Worm (Caenorhabditis elegans) whole organism, L1 larva: ENCODE measurements around the gene fic-1.

Source experiments
- C16A3.4 ChIP-seq: fragments of 150-350 bp; optimal IDR thresholded peaks from 2 replicates; lab custom pipeline; 2014; ENCODE audit warnings: missing biosample characterization, missing genetic modification characterization
- C34B4.2 ChIP-seq: sonication (generic microtip); optimal IDR thresholded peaks from 2 replicates; lab custom pipeline; 2017; ENCODE audit warnings: mild to moderate bottlenecking, missing genetic modification characterization, missing compliant biosample characterization
- F16B12.6 ChIP-seq: fragments of 150-350 bp; optimal IDR thresholded peaks from 2 replicates; lab custom pipeline; 2014; ENCODE audit warnings: missing biosample characterization, missing genetic modification characterization
- Y116A8C.19 ChIP-seq: sonication (generic microtip); optimal IDR thresholded peaks from 2 replicates; lab custom pipeline; 2016; ENCODE audit warnings: missing compliant biosample characterization, missing genetic modification characterization, borderline replicate concordance
- aha-1 ChIP-seq: fragments of 150-350 bp; optimal IDR thresholded peaks from 2 replicates; lab custom pipeline; 2014; ENCODE audit warnings: missing biosample characterization, missing genetic modification characterization
- aly-2 ChIP-seq: fragments of 150-350 bp; optimal IDR thresholded peaks from 2 replicates; lab custom pipeline; 2014; ENCODE audit warnings: missing biosample characterization, missing genetic modification characterization
- ama-1 ChIP-seq: fragments of 150-350 bp; optimal IDR thresholded peaks from 2 replicates; lab custom pipeline; 2014
- ceh-8 ChIP-seq: fragments of 200-800 bp; sonication (Bioruptor generic); optimal IDR thresholded peaks from 2 replicates; lab custom pipeline; 2018; ENCODE audit warnings: mild to moderate bottlenecking, missing genetic modification characterization, moderate library complexity, missing compliant biosample characterization
- ceh-82 ChIP-seq, 3 experiments: fragments of 150-350 bp in 1 of 3; sonication (generic microtip) in 2 of 3; optimal IDR thresholded peaks; 2 replicates each; lab custom pipeline; 2014 to 2017; ENCODE audit warnings: missing biosample characterization in 3 of 3, missing genetic modification characterization in 3 of 3
- ceh-88 ChIP-seq: fragments of 200-800 bp; sonication (Bioruptor generic); IDR thresholded peaks from 2 replicates; pipeline ENCODE4 v1.3.6; 2022; ENCODE audit warnings: missing genetic modification characterization, missing compliant biosample characterization
- dsc-1 ChIP-seq: sonication (generic microtip); optimal IDR thresholded peaks from 2 replicates; lab custom pipeline; 2016; ENCODE audit warnings: mild to moderate bottlenecking, missing genetic modification characterization, missing compliant biosample characterization
- efl-1 ChIP-seq, 4 experiments: fragments of 150-350 bp; optimal IDR thresholded peaks in 3 of 4; peaks in 1 of 4; 1 replicate in 1 of 4; 2 replicates in 3 of 4; lab custom pipeline; 2014; ENCODE audit warnings: missing biosample characterization in 2 of 4, missing genetic modification characterization in 2 of 4, missing genetic modification reagents in 2 of 4
- efl-3 ChIP-seq: fragments of 200-800 bp; sonication (Bioruptor generic); optimal IDR thresholded peaks from 2 replicates; lab custom pipeline; 2018; ENCODE audit warnings: mild to moderate bottlenecking, missing genetic modification characterization, missing compliant biosample characterization
- egl-13 ChIP-seq: sonication (generic microtip); optimal IDR thresholded peaks from 2 replicates; lab custom pipeline; 2016; ENCODE audit warnings: missing genotype, missing genetic modification reagents, missing genetic modification characterization, missing compliant biosample characterization
- egl-27 ChIP-seq, 2 experiments: fragments of 150-350 bp in 1 of 2; sonication (generic microtip); optimal IDR thresholded peaks; 3 replicates each; lab custom pipeline; 2017 to 2018; ENCODE audit warnings: missing biosample characterization in 2 of 2, missing genetic modification characterization in 2 of 2, missing genetic modification reagents in 2 of 2
- elt-2 ChIP-seq: sonication (generic microtip); optimal IDR thresholded peaks from 2 replicates; lab custom pipeline; 2016; ENCODE audit warnings: missing genetic modification characterization, mild to moderate bottlenecking, inconsistent platforms, missing compliant biosample characterization, missing genetic modification reagents
- ets-5 ChIP-seq: fragments of 200-800 bp; sonication (Bioruptor generic); IDR thresholded peaks from 2 replicates; pipeline ENCODE4 v1.3.6; 2022; ENCODE audit warnings: missing genetic modification characterization, missing compliant biosample characterization
- fkh-10 ChIP-seq: sonication (generic microtip); optimal IDR thresholded peaks from 2 replicates; lab custom pipeline; 2017; ENCODE audit warnings: missing biosample characterization, missing genetic modification reagents, missing genetic modification characterization
- fos-1 ChIP-seq: fragments of 150-350 bp; optimal IDR thresholded peaks from 2 replicates; lab custom pipeline; 2014; ENCODE audit warnings: missing biosample characterization, missing genetic modification characterization
- hlh-17 ChIP-seq: fragments of 200-800 bp; sonication (Bioruptor generic); optimal IDR thresholded peaks from 2 replicates; lab custom pipeline; 2018; ENCODE audit warnings: missing genetic modification characterization, mild to moderate bottlenecking, missing compliant biosample characterization, moderate library complexity, borderline replicate concordance
- hlh-4 ChIP-seq: sonication (generic microtip); optimal IDR thresholded peaks from 2 replicates; lab custom pipeline; 2016; ENCODE audit warnings: mild to moderate bottlenecking, missing genetic modification characterization, missing compliant biosample characterization
- hpl-2 ChIP-seq: fragments of 150-350 bp; optimal IDR thresholded peaks from 2 replicates; lab custom pipeline; 2014; ENCODE audit warnings: missing biosample characterization, missing genetic modification reagents, missing genetic modification characterization
- irx-1 ChIP-seq: sonication (generic microtip); optimal IDR thresholded peaks from 2 replicates; lab custom pipeline; 2016; ENCODE audit warnings: missing genetic modification characterization, missing compliant biosample characterization
- isw-1 ChIP-seq: fragments of 200-800 bp; sonication (Bioruptor generic); IDR thresholded peaks from 2 replicates; pipeline ENCODE4 v1.3.6; 2022; ENCODE audit warnings: missing genetic modification characterization, missing compliant biosample characterization
- lin-15B ChIP-seq: fragments of 150-350 bp; sonication (generic microtip); optimal IDR thresholded peaks from 3 replicates; lab custom pipeline; 2014; ENCODE audit warnings: missing biosample characterization, missing genetic modification characterization
- lin-35 ChIP-seq, 2 experiments: fragments of 150-350 bp; optimal IDR thresholded peaks; 2 replicates each; lab custom pipeline; 2014; ENCODE audit warnings: missing biosample characterization in 2 of 2, missing genetic modification characterization in 2 of 2, missing genetic modification reagents in 2 of 2
- lir-3 ChIP-seq: sonication (generic microtip); optimal IDR thresholded peaks from 2 replicates; lab custom pipeline; 2016; ENCODE audit warnings: mild to moderate bottlenecking, missing genetic modification characterization, moderate library complexity, missing compliant biosample characterization; ENCODE audit not compliant: poor library complexity
- mab-9 ChIP-seq: fragments of 200-800 bp; sonication (Bioruptor generic); IDR thresholded peaks from 2 replicates; pipeline ENCODE4 v1.3.6; 2022; ENCODE audit warnings: missing genetic modification reagents, missing genetic modification characterization, missing compliant biosample characterization
- mdl-1 ChIP-seq, 2 experiments: fragments of 150-350 bp; optimal IDR thresholded peaks; 2 replicates each; lab custom pipeline; 2014 to 2017; ENCODE audit warnings: missing biosample characterization in 2 of 2, missing genetic modification characterization in 2 of 2, inconsistent platforms in 1 of 2
- mef-2 ChIP-seq: fragments of 150-350 bp; optimal IDR thresholded peaks from 2 replicates; lab custom pipeline; 2014; ENCODE audit warnings: missing biosample characterization, missing genetic modification characterization
- nhr-11 ChIP-seq: fragments of 150-350 bp; optimal IDR thresholded peaks from 2 replicates; lab custom pipeline; 2014; ENCODE audit warnings: missing biosample characterization, missing genetic modification characterization
- nhr-12 ChIP-seq: sonication (generic microtip); optimal IDR thresholded peaks from 2 replicates; lab custom pipeline; 2017; ENCODE audit warnings: missing biosample characterization, missing genetic modification characterization
- nhr-19 ChIP-seq: fragments of 200-800 bp; sonication (Bioruptor generic); conservative IDR thresholded peaks from 2 replicates; pipeline ENCODE4 v1.3.6; 2022; ENCODE audit warnings: missing genetic modification characterization, missing compliant biosample characterization
- nhr-20 ChIP-seq: sonication (generic microtip); optimal IDR thresholded peaks from 2 replicates; lab custom pipeline; 2016; ENCODE audit warnings: mild to moderate bottlenecking, missing genetic modification characterization, missing compliant biosample characterization
- nhr-76 ChIP-seq: sonication (generic microtip); optimal IDR thresholded peaks from 2 replicates; lab custom pipeline; 2017; ENCODE audit warnings: missing biosample characterization, missing genetic modification characterization
- nhr-77 ChIP-seq: fragments of 150-350 bp; optimal IDR thresholded peaks from 2 replicates; lab custom pipeline; 2014; ENCODE audit warnings: missing biosample characterization, missing genetic modification characterization
- nhr-85 ChIP-seq: sonication (generic microtip); peaks from one replicate; lab custom pipeline; 2016; ENCODE audit warnings: missing genetic modification characterization, inconsistent platforms, missing compliant biosample characterization
- nhr-90 ChIP-seq: sonication (generic microtip); optimal IDR thresholded peaks from 2 replicates; lab custom pipeline; 2016; ENCODE audit warnings: mild to moderate bottlenecking, missing genetic modification characterization, missing compliant biosample characterization; ENCODE audit not compliant: poor library complexity
- pag-3 ChIP-seq: sonication (generic microtip); optimal IDR thresholded peaks from 2 replicates; lab custom pipeline; 2017; ENCODE audit warnings: missing genetic modification characterization, mild to moderate bottlenecking, missing compliant biosample characterization, antibody characterized with exemption, borderline replicate concordance; ENCODE audit not compliant: insufficient read depth
- pax-3 ChIP-seq: fragments of 200-800 bp; sonication (Bioruptor generic); optimal IDR thresholded peaks from 2 replicates; lab custom pipeline; 2018; ENCODE audit warnings: mild to moderate bottlenecking, missing genetic modification characterization, moderate library complexity, missing compliant biosample characterization
- pqm-1 ChIP-seq: sonication (generic microtip); optimal IDR thresholded peaks from 3 replicates; lab custom pipeline; 2017; ENCODE audit warnings: missing biosample characterization, missing genetic modification characterization
- skn-1 ChIP-seq: fragments of 150-350 bp; optimal IDR thresholded peaks from 2 replicates; lab custom pipeline; 2014; ENCODE audit warnings: missing biosample characterization, missing genetic modification characterization
- snpc-4 ChIP-seq: fragments of 150-350 bp; optimal IDR thresholded peaks from 2 replicates; lab custom pipeline; 2014; ENCODE audit warnings: missing biosample characterization, missing genetic modification characterization
- sox-4 ChIP-seq: sonication (generic microtip); optimal IDR thresholded peaks from 2 replicates; lab custom pipeline; 2016; ENCODE audit warnings: missing genetic modification characterization, missing compliant biosample characterization
- tlp-1 ChIP-seq: fragments of 150-350 bp; optimal IDR thresholded peaks from 2 replicates; lab custom pipeline; 2014; ENCODE audit warnings: missing biosample characterization, missing genetic modification characterization
- unc-62 ChIP-seq: fragments of 150-350 bp; optimal IDR thresholded peaks from 2 replicates; lab custom pipeline; 2014; ENCODE audit warnings: missing biosample characterization, missing genetic modification reagents, missing genetic modification characterization
- unc-86 ChIP-seq: sonication (generic microtip); optimal IDR thresholded peaks from 2 replicates; lab custom pipeline; 2016; ENCODE audit warnings: missing genetic modification characterization, missing compliant biosample characterization
- unc-98 ChIP-seq: fragments of 200-800 bp; sonication (Bioruptor generic); IDR thresholded peaks from 2 replicates; pipeline ENCODE4 v1.3.6; 2022; ENCODE audit warnings: missing genetic modification characterization, missing compliant biosample characterization
- vab-15 ChIP-seq: sonication (generic microtip); optimal IDR thresholded peaks from 2 replicates; lab custom pipeline; 2017; ENCODE audit warnings: missing genotype, mild to moderate bottlenecking, missing genetic modification characterization, missing compliant biosample characterization
- xbp-1 ChIP-seq: sonication (generic microtip); optimal IDR thresholded peaks from 2 replicates; lab custom pipeline; 2016; ENCODE audit warnings: missing genetic modification characterization, missing compliant biosample characterization
- zip-4 ChIP-seq: fragments of 200-800 bp; sonication (Bioruptor generic); optimal IDR thresholded peaks from 2 replicates; lab custom pipeline; 2018; ENCODE audit warnings: mild to moderate bottlenecking, missing genetic modification characterization, moderate library complexity, missing compliant biosample characterization
- ztf-11 ChIP-seq, 2 experiments: sonication (generic microtip); optimal IDR thresholded peaks; 2 replicates each; lab custom pipeline; 2016 to 2017; ENCODE audit warnings: missing genetic modification characterization in 2 of 2, missing biosample characterization in 1 of 2, missing compliant biosample characterization in 1 of 2
- ztf-4 ChIP-seq: fragments of 150-350 bp; optimal IDR thresholded peaks from 2 replicates; lab custom pipeline; 2014; ENCODE audit warnings: missing biosample characterization, missing genetic modification characterization

The fic-1 gene

DNA sequence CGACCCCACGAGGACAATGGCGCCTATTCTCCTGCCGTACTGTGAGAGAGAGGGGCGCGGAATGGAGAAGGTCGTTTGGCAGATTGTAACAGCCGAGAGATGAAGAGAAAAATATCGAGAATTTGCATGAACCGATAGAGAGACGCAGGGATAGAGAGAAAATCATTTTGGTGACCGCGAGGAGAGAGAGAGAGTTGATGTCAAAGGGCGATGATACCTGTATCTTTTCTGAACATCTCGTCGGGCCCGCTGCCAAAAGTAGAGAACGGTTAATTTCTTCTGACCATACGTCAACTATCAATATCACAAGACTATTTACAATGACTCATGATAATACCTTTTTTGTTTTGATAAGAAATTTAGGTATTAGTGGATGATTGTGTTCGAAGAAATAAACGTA is 38.7 kb downstream of the fic-1 start (continued):
- no peak for TF ChIP-seq nhr-77
- TF ChIP-seq nhr-85 (tag; lab: Kevin White, UChicago), result peak; percentile 97
- peak; percentile 38 for TF ChIP-seq C16A3.4
- TF ChIP-seq aly-2 (tag; lab: Kevin White, UChicago), result no peak
- TF ChIP-seq ceh-8, result no peak
- TF ChIP-seq lin-15B (tag; lab: Kevin White, UChicago), result no peak
- TF ChIP-seq efl-3 (GFP tag; lab: Kevin White, UChicago), result no peak
- TF ChIP-seq nhr-76 (tag; lab: Kevin White, UChicago), result no peak
- no peak for TF ChIP-seq unc-62
- no peak for TF ChIP-seq Y116A8C.19 (tag; lab: Kevin White, UChicago)
- TF ChIP-seq irx-1 (tag; lab: Kevin White, UChicago), result no peak
- TF ChIP-seq C34B4.2 (tag; lab: Kevin White, UChicago), result no peak
- TF ChIP-seq pax-3 (tag; lab: Kevin White, UChicago), result no peak
- TF ChIP-seq nhr-12 (tag; lab: Kevin White, UChicago), result no peak
- TF ChIP-seq mef-2 (tag; lab: Kevin White, UChicago), result no peak
- TF ChIP-seq nhr-11 (tag; lab: Kevin White, UChicago), result no peak
- no peak for TF ChIP-seq hpl-2
- TF ChIP-seq hlh-17 (GFP tag; lab: Kevin White, UChicago), result no peak
- TF ChIP-seq vab-15 (tag; lab: Kevin White, UChicago), result no peak
- no peak for TF ChIP-seq ztf-11 (tag; optimal IDR thresholded peaks at IDR 0.05; lab: Kevin White, UChicago)
- TF ChIP-seq egl-13 (tag; lab: Kevin White, UChicago), result no peak
- no peak for TF ChIP-seq tlp-1 (tag; lab: Kevin White, UChicago)
- peak; percentile 70 for TF ChIP-seq nhr-90 (tag; lab: Kevin White, UChicago)
- TF ChIP-seq pag-3, result no peak
- TF ChIP-seq skn-1 (tag; lab: Kevin White, UChicago), result peak; percentile 1
- TF ChIP-seq xbp-1 (tag; lab: Kevin White, UChicago), result peak; percentile 14
- TF ChIP-seq zip-4 (GFP tag; lab: Kevin White, UChicago), result no peak
- no peak for TF ChIP-seq unc-86 (tag; lab: Kevin White, UChicago)
- TF ChIP-seq dsc-1 (tag; lab: Kevin White, UChicago), result no peak
- no peak for TF ChIP-seq ztf-4 (tag; lab: Kevin White, UChicago)
- no peak for TF ChIP-seq ama-1 (lab: Kevin White, UChicago)
- TF ChIP-seq egl-27 (tag; optimal IDR thresholded peaks at IDR 0.05; lab: Kevin White, UChicago), result no peak
- TF ChIP-seq fos-1, result no peak
- TF ChIP-seq isw-1, result no peak
- no peak for TF ChIP-seq lir-3
- peak; percentile 52 for TF ChIP-seq nhr-19 (GFP tag; lab: Robert Waterston, UW)
- TF ChIP-seq fkh-10, result no peak
- TF ChIP-seq elt-2 (tag; lab: Kevin White, UChicago), result no peak
- TF ChIP-seq mdl-1 (tag; optimal IDR thresholded peaks at IDR 0.05; lab: Kevin White, UChicago), result peak in 1 of 2 experiments; percentile 69
- no peak for TF ChIP-seq ets-5 (GFP tag; lab: Robert Waterston, UW)
- TF ChIP-seq nhr-20, result peak; percentile 77
- TF ChIP-seq mab-9, result no peak
- no peak for TF ChIP-seq unc-98 (GFP tag; lab: Robert Waterston, UW)
- TF ChIP-seq aha-1 (tag; lab: Kevin White, UChicago), result no peak
- TF ChIP-seq ceh-88, result no peak
- no peak for TF ChIP-seq sox-4
- TF ChIP-seq snpc-4 (tag; lab: Kevin White, UChicago), result no peak
- no peak for TF ChIP-seq F16B12.6
- no peak for TF ChIP-seq pqm-1 (tag; lab: Kevin White, UChicago)
- no peak for TF ChIP-seq hlh-4 (tag; lab: Kevin White, UChicago)
- TF ChIP-seq ceh-82 (tag; optimal IDR thresholded peaks at IDR 0.05; lab: Kevin White, UChicago), result no peak
- peak; percentile 34 to 35 for TF ChIP-seq efl-1 (optimal IDR thresholded peaks at IDR 0.05; lab: Kevin White, UChicago)
- TF ChIP-seq efl-1 (GFP tag; optimal IDR thresholded peaks at IDR 0.05 in 1 of 2; lab: Kevin White, UChicago), result peak in 1 of 2 experiments; percentile 89
- peak; percentile 14 to 65 for TF ChIP-seq lin-35 (GFP tag; optimal IDR thresholded peaks at IDR 0.05; lab: Kevin White, UChicago)
